Worm (Caenorhabditis elegans) whole organism, L1 larva: ENCODE data around the gene let-19.

Source experiments
- C04F5.9 ChIP-seq: sonication (generic microtip); optimal IDR thresholded peaks from 2 replicates; lab custom pipeline; 2016; ENCODE audit warnings: missing genetic modification characterization, missing compliant biosample characterization
- C16A3.4 ChIP-seq: fragments of 150-350 bp; optimal IDR thresholded peaks from 2 replicates; lab custom pipeline; 2014; ENCODE audit warnings: missing biosample characterization, missing genetic modification characterization
- aha-1 ChIP-seq: fragments of 150-350 bp; optimal IDR thresholded peaks from 2 replicates; lab custom pipeline; 2014; ENCODE audit warnings: missing biosample characterization, missing genetic modification characterization
- ama-1 ChIP-seq: fragments of 150-350 bp; optimal IDR thresholded peaks from 2 replicates; lab custom pipeline; 2014
- blmp-1 ChIP-seq: fragments of 150-350 bp; optimal IDR thresholded peaks from 2 replicates; lab custom pipeline; 2014; ENCODE audit warnings: missing biosample characterization, missing genetic modification characterization
- ceh-88 ChIP-seq: fragments of 200-800 bp; sonication (Bioruptor generic); IDR thresholded peaks from 2 replicates; pipeline ENCODE4 v1.3.6; 2022; ENCODE audit warnings: missing genetic modification characterization, missing compliant biosample characterization
- dpl-1 ChIP-seq, 3 experiments: fragments of 150-350 bp in 2 of 3; sonication (generic microtip) in 1 of 3; optimal IDR thresholded peaks; 2 replicates each; lab custom pipeline; 2014 to 2017; ENCODE audit warnings: missing biosample characterization in 3 of 3, missing genetic modification characterization in 3 of 3, missing genetic modification reagents in 3 of 3
- dsc-1 ChIP-seq: sonication (generic microtip); optimal IDR thresholded peaks from 2 replicates; lab custom pipeline; 2016; ENCODE audit warnings: mild to moderate bottlenecking, missing genetic modification characterization, missing compliant biosample characterization
- efl-1 ChIP-seq, 4 experiments: fragments of 150-350 bp; optimal IDR thresholded peaks in 3 of 4; peaks in 1 of 4; 1 replicate in 1 of 4; 2 replicates in 3 of 4; lab custom pipeline; 2014; ENCODE audit warnings: missing biosample characterization in 2 of 4, missing genetic modification characterization in 2 of 4, missing genetic modification reagents in 2 of 4
- efl-3 ChIP-seq: fragments of 200-800 bp; sonication (Bioruptor generic); optimal IDR thresholded peaks from 2 replicates; lab custom pipeline; 2018; ENCODE audit warnings: mild to moderate bottlenecking, missing genetic modification characterization, missing compliant biosample characterization
- egl-27 ChIP-seq, 2 experiments: fragments of 150-350 bp in 1 of 2; sonication (generic microtip); optimal IDR thresholded peaks; 3 replicates each; lab custom pipeline; 2017 to 2018; ENCODE audit warnings: missing biosample characterization in 2 of 2, missing genetic modification characterization in 2 of 2, missing genetic modification reagents in 2 of 2
- elt-2 ChIP-seq: sonication (generic microtip); optimal IDR thresholded peaks from 2 replicates; lab custom pipeline; 2016; ENCODE audit warnings: missing genetic modification characterization, mild to moderate bottlenecking, inconsistent platforms, missing compliant biosample characterization, missing genetic modification reagents
- elt-3 ChIP-seq, 6 experiments: fragments of 150-350 bp in 1 of 6; sonication (generic microtip); optimal IDR thresholded peaks; 2 replicates each; lab custom pipeline; 2017 to 2018; ENCODE audit warnings: missing biosample characterization in 6 of 6, missing genetic modification characterization in 6 of 6, inconsistent platforms in 1 of 6
- fkh-10 ChIP-seq: sonication (generic microtip); optimal IDR thresholded peaks from 2 replicates; lab custom pipeline; 2017; ENCODE audit warnings: missing biosample characterization, missing genetic modification reagents, missing genetic modification characterization
- fkh-4 ChIP-seq: sonication (generic microtip); optimal IDR thresholded peaks from 2 replicates; lab custom pipeline; 2016; ENCODE audit warnings: missing compliant biosample characterization, missing genetic modification characterization, borderline replicate concordance
- fos-1 ChIP-seq: fragments of 150-350 bp; optimal IDR thresholded peaks from 2 replicates; lab custom pipeline; 2014; ENCODE audit warnings: missing biosample characterization, missing genetic modification characterization
- grh-1 ChIP-seq: fragments of 200-800 bp; sonication (Bioruptor generic); IDR thresholded peaks from 2 replicates; pipeline ENCODE4 v1.3.6; 2022; ENCODE audit warnings: missing genetic modification reagents, missing genetic modification characterization, missing compliant biosample characterization
- isw-1 ChIP-seq: fragments of 200-800 bp; sonication (Bioruptor generic); IDR thresholded peaks from 2 replicates; pipeline ENCODE4 v1.3.6; 2022; ENCODE audit warnings: missing genetic modification characterization, missing compliant biosample characterization
- lin-13 ChIP-seq: fragments of 150-350 bp; optimal IDR thresholded peaks from 2 replicates; lab custom pipeline; 2014; ENCODE audit warnings: missing biosample characterization, missing genetic modification reagents, missing genetic modification characterization
- lin-14 ChIP-seq: fragments of 200-800 bp; sonication (Bioruptor generic); optimal IDR thresholded peaks from 2 replicates; lab custom pipeline; 2018; ENCODE audit warnings: mild to moderate bottlenecking, missing genetic modification characterization, moderate library complexity, missing compliant biosample characterization
- lin-15B ChIP-seq: fragments of 150-350 bp; sonication (generic microtip); optimal IDR thresholded peaks from 3 replicates; lab custom pipeline; 2014; ENCODE audit warnings: missing biosample characterization, missing genetic modification characterization
- lin-35 ChIP-seq, 2 experiments: fragments of 150-350 bp; optimal IDR thresholded peaks; 2 replicates each; lab custom pipeline; 2014; ENCODE audit warnings: missing biosample characterization in 2 of 2, missing genetic modification characterization in 2 of 2, missing genetic modification reagents in 2 of 2
- lin-39 ChIP-seq: fragments of 150-350 bp; optimal IDR thresholded peaks from 2 replicates; lab custom pipeline; 2014; ENCODE audit warnings: missing biosample characterization, missing genetic modification reagents, missing genetic modification characterization
- lir-3 ChIP-seq: sonication (generic microtip); optimal IDR thresholded peaks from 2 replicates; lab custom pipeline; 2016; ENCODE audit warnings: mild to moderate bottlenecking, missing genetic modification characterization, moderate library complexity, missing compliant biosample characterization; ENCODE audit not compliant: poor library complexity
- mab-9 ChIP-seq: fragments of 200-800 bp; sonication (Bioruptor generic); IDR thresholded peaks from 2 replicates; pipeline ENCODE4 v1.3.6; 2022; ENCODE audit warnings: missing genetic modification reagents, missing genetic modification characterization, missing compliant biosample characterization
- mdl-1 ChIP-seq, 2 experiments: fragments of 150-350 bp; optimal IDR thresholded peaks; 2 replicates each; lab custom pipeline; 2014 to 2017; ENCODE audit warnings: missing biosample characterization in 2 of 2, missing genetic modification characterization in 2 of 2, inconsistent platforms in 1 of 2
- mep-1 ChIP-seq: fragments of 150-350 bp; optimal IDR thresholded peaks from 2 replicates; lab custom pipeline; 2014; ENCODE audit warnings: missing biosample characterization, missing genetic modification characterization
- nhr-12 ChIP-seq: sonication (generic microtip); optimal IDR thresholded peaks from 2 replicates; lab custom pipeline; 2017; ENCODE audit warnings: missing biosample characterization, missing genetic modification characterization
- nhr-19 ChIP-seq: fragments of 200-800 bp; sonication (Bioruptor generic); conservative IDR thresholded peaks from 2 replicates; pipeline ENCODE4 v1.3.6; 2022; ENCODE audit warnings: missing genetic modification characterization, missing compliant biosample characterization
- nhr-237 ChIP-seq: fragments of 150-350 bp; optimal IDR thresholded peaks from 2 replicates; lab custom pipeline; 2014; ENCODE audit warnings: missing biosample characterization, missing genetic modification characterization
- nhr-28 ChIP-seq: fragments of 150-350 bp; optimal IDR thresholded peaks from 2 replicates; lab custom pipeline; 2014; ENCODE audit warnings: missing biosample characterization, missing genetic modification characterization
- nhr-84 ChIP-seq: sonication (generic microtip); optimal IDR thresholded peaks from 2 replicates; lab custom pipeline; 2017; ENCODE audit warnings: missing biosample characterization, missing genetic modification characterization
- nhr-85 ChIP-seq: sonication (generic microtip); peaks from one replicate; lab custom pipeline; 2016; ENCODE audit warnings: missing genetic modification characterization, inconsistent platforms, missing compliant biosample characterization
- nhr-90 ChIP-seq: sonication (generic microtip); optimal IDR thresholded peaks from 2 replicates; lab custom pipeline; 2016; ENCODE audit warnings: mild to moderate bottlenecking, missing genetic modification characterization, missing compliant biosample characterization; ENCODE audit not compliant: poor library complexity
- pag-3 ChIP-seq: sonication (generic microtip); optimal IDR thresholded peaks from 2 replicates; lab custom pipeline; 2017; ENCODE audit warnings: missing genetic modification characterization, mild to moderate bottlenecking, missing compliant biosample characterization, antibody characterized with exemption, borderline replicate concordance; ENCODE audit not compliant: insufficient read depth
- pax-3 ChIP-seq: fragments of 200-800 bp; sonication (Bioruptor generic); optimal IDR thresholded peaks from 2 replicates; lab custom pipeline; 2018; ENCODE audit warnings: mild to moderate bottlenecking, missing genetic modification characterization, moderate library complexity, missing compliant biosample characterization
- rnt-1 ChIP-seq: sonication (generic microtip); optimal IDR thresholded peaks from 2 replicates; lab custom pipeline; 2016; ENCODE audit warnings: mild to moderate bottlenecking, missing genetic modification characterization, moderate library complexity, missing compliant biosample characterization
- skn-1 ChIP-seq: fragments of 150-350 bp; optimal IDR thresholded peaks from 2 replicates; lab custom pipeline; 2014; ENCODE audit warnings: missing biosample characterization, missing genetic modification characterization
- sox-4 ChIP-seq: sonication (generic microtip); optimal IDR thresholded peaks from 2 replicates; lab custom pipeline; 2016; ENCODE audit warnings: missing genetic modification characterization, missing compliant biosample characterization
- sptf-1 ChIP-seq: fragments of 150-350 bp; optimal IDR thresholded peaks from 2 replicates; lab custom pipeline; 2014; ENCODE audit warnings: missing biosample characterization, missing genetic modification characterization
- unc-130 ChIP-seq: fragments of 150-350 bp; optimal IDR thresholded peaks from 2 replicates; lab custom pipeline; 2017; ENCODE audit warnings: missing biosample characterization, missing genetic modification characterization, inconsistent platforms
- unc-62 ChIP-seq: fragments of 150-350 bp; optimal IDR thresholded peaks from 2 replicates; lab custom pipeline; 2014; ENCODE audit warnings: missing biosample characterization, missing genetic modification reagents, missing genetic modification characterization
- unc-86 ChIP-seq: sonication (generic microtip); optimal IDR thresholded peaks from 2 replicates; lab custom pipeline; 2016; ENCODE audit warnings: missing genetic modification characterization, missing compliant biosample characterization
- zip-4 ChIP-seq: fragments of 200-800 bp; sonication (Bioruptor generic); optimal IDR thresholded peaks from 2 replicates; lab custom pipeline; 2018; ENCODE audit warnings: mild to moderate bottlenecking, missing genetic modification characterization, moderate library complexity, missing compliant biosample characterization
- ztf-4 ChIP-seq: fragments of 150-350 bp; optimal IDR thresholded peaks from 2 replicates; lab custom pipeline; 2014; ENCODE audit warnings: missing biosample characterization, missing genetic modification characterization

Gene let-19

ce11 chrII:8744555-8745448, 26.0 kb upstream of the let-19 start (continued):
- peak; percentile 9 for TF ChIP-seq C16A3.4 (tag; lab: Kevin White, UChicago)
- TF ChIP-seq elt-3 (tag; optimal IDR thresholded peaks at IDR 0.05; lab: Kevin White, UChicago): peak in 1 of 6 experiments; percentile 59
- TF ChIP-seq lin-13 (GFP tag; lab: Kevin White, UChicago): peak; percentile 31
- TF ChIP-seq lin-15B (tag; lab: Kevin White, UChicago): no peak
- TF ChIP-seq isw-1 (GFP tag; lab: Robert Waterston, UW): no peak
- peak; percentile 36 for TF ChIP-seq blmp-1 (tag; lab: Kevin White, UChicago)
- no peak for TF ChIP-seq mab-9 (GFP tag; lab: Robert Waterston, UW)
- no peak for TF ChIP-seq dsc-1
- TF ChIP-seq nhr-90 (tag; lab: Kevin White, UChicago): peak; percentile 35
- TF ChIP-seq lin-39 (tag; lab: Kevin White, UChicago): no peak
- no peak for TF ChIP-seq dpl-1 (GFP tag; optimal IDR thresholded peaks at IDR 0.05; lab: Kevin White, UChicago)
- TF ChIP-seq lin-35 (GFP tag; optimal IDR thresholded peaks at IDR 0.05; lab: Kevin White, UChicago): peak in 1 of 2 experiments; percentile 55
- TF ChIP-seq egl-27 (tag; optimal IDR thresholded peaks at IDR 0.05; lab: Kevin White, UChicago): no peak
- no peak for TF ChIP-seq elt-2 (tag; lab: Kevin White, UChicago)
- no peak for TF ChIP-seq fkh-10 (GFP tag; lab: Kevin White, UChicago)
- TF ChIP-seq nhr-85 (tag; lab: Kevin White, UChicago): peak; percentile 79
- no peak for TF ChIP-seq zip-4
- no peak for TF ChIP-seq aha-1 (tag; lab: Kevin White, UChicago)
- TF ChIP-seq nhr-84 (tag; lab: Kevin White, UChicago): no peak
- 0 out of 2 replicates have a peak, but pooled peaks have one; percentile 24 for TF ChIP-seq grh-1 (GFP tag; lab: Robert Waterston, UW)
- TF ChIP-seq sox-4 (tag; lab: Kevin White, UChicago): no peak
- peak; percentile 36 for TF ChIP-seq lin-14 (GFP tag; lab: Kevin White, UChicago)
- TF ChIP-seq pag-3 (tag; lab: Kevin White, UChicago): no peak
- TF ChIP-seq nhr-28: no peak
- no peak for TF ChIP-seq nhr-237 (tag; lab: Kevin White, UChicago)
- no peak for TF ChIP-seq pax-3 (tag; lab: Kevin White, UChicago)
- TF ChIP-seq mep-1 (tag; lab: Kevin White, UChicago): peak; percentile 1
- peak; percentile 52 for TF ChIP-seq unc-130 (tag; lab: Kevin White, UChicago)
- no peak for TF ChIP-seq unc-86 (tag; lab: Kevin White, UChicago)
- peak; percentile 50 for TF ChIP-seq rnt-1 (tag; lab: Kevin White, UChicago)
- peak; percentile 90 for TF ChIP-seq nhr-19 (GFP tag; lab: Robert Waterston, UW)
- peak in 1 of 2 experiments; percentile 57 for TF ChIP-seq mdl-1 (tag; optimal IDR thresholded peaks at IDR 0.05; lab: Kevin White, UChicago)
- TF ChIP-seq ceh-88: no peak
- TF ChIP-seq ztf-4 (tag; lab: Kevin White, UChicago): peak; percentile 33

- no peak for TF ChIP-seq efl-3 (GFP tag; lab: Kevin White, UChicago)
- TF ChIP-seq C16A3.4 (tag; lab: Kevin White, UChicago): no peak
- no peak for TF ChIP-seq nhr-12 (tag; lab: Kevin White, UChicago)
- no peak for TF ChIP-seq nhr-84 (tag; lab: Kevin White, UChicago)
- TF ChIP-seq sptf-1: no peak
- TF ChIP-seq ama-1 (lab: Kevin White, UChicago): peak; percentile 34
- no peak for TF ChIP-seq lin-15B (tag; lab: Kevin White, UChicago)
- peak; percentile 15 for TF ChIP-seq C04F5.9 (tag; lab: Kevin White, UChicago)
- no peak for TF ChIP-seq elt-3 (tag; optimal IDR thresholded peaks at IDR 0.05; lab: Kevin White, UChicago)
- no peak for TF ChIP-seq unc-62 (GFP tag; lab: Kevin White, UChicago)
- peak; percentile 23 for TF ChIP-seq lir-3 (tag; lab: Kevin White, UChicago)
- no peak for TF ChIP-seq fkh-4 (tag; lab: Kevin White, UChicago)
- TF ChIP-seq rnt-1 (tag; lab: Kevin White, UChicago): peak; percentile 23
- peak; percentile 39 for TF ChIP-seq elt-2 (tag; lab: Kevin White, UChicago)
- no peak for TF ChIP-seq lin-35 (GFP tag; optimal IDR thresholded peaks at IDR 0.05; lab: Kevin White, UChicago)
- peak; percentile 47 for TF ChIP-seq nhr-85 (tag; lab: Kevin White, UChicago)
- no peak for TF ChIP-seq egl-27 (tag; optimal IDR thresholded peaks at IDR 0.05; lab: Kevin White, UChicago)
- no peak for TF ChIP-seq ztf-4 (tag; lab: Kevin White, UChicago)
- no peak for TF ChIP-seq efl-1 (optimal IDR thresholded peaks at IDR 0.05; lab: Kevin White, UChicago)
- TF ChIP-seq efl-1 (GFP tag; optimal IDR thresholded peaks at IDR 0.05 in 1 of 2; lab: Kevin White, UChicago): peak in 1 of 2 experiments; percentile 15
- TF ChIP-seq nhr-19 (GFP tag; lab: Robert Waterston, UW): no peak
- TF ChIP-seq fos-1 (tag; lab: Kevin White, UChicago): no peak
- no peak for TF ChIP-seq skn-1 (tag; lab: Kevin White, UChicago)
These were observed 25.1 kb upstream of the let-19 start for ce11 chrII:8745449-8746297.
